Worm (Caenorhabditis elegans): ENCODE results near the gene D2062.13.
"Not testable (repeated sequence)": the region's sequence is repeated elsewhere in the genome, so short reads cannot be mapped to it uniquely, and the experiment has no call there.

D2062.13 gene

ce11 chrII:2611009-2611408 lies 1.4 kb upstream of the D2062.13 start:
- TF ChIP-seq nhr-6 (tag; optimal IDR thresholded peaks at IDR 0.05) = no peak
- no peak for TF ChIP-seq ces-1 (GFP tag; optimal IDR thresholded peaks at IDR 0.05)
- no peak for TF ChIP-seq F44E2.7 (GFP tag; IDR thresholded peaks at IDR 0.05)
- no peak for TF ChIP-seq pha-4 (GFP tag; IDR thresholded peaks at IDR 0.05)
- no peak for TF ChIP-seq pha-4 (tag; optimal IDR thresholded peaks at IDR 0.05)
- no peak for TF ChIP-seq ceh-62 (tag; optimal IDR thresholded peaks at IDR 0.05)
- TF ChIP-seq lin-13 (GFP tag; optimal IDR thresholded peaks at IDR 0.05) = no peak
- TF ChIP-seq rbr-2 (tag; optimal IDR thresholded peaks at IDR 0.05) = no peak
- no peak for TF ChIP-seq nhr-77 (tag; optimal IDR thresholded peaks at IDR 0.05)
- TF ChIP-seq ceh-32 (tag; optimal IDR thresholded peaks at IDR 0.05; ENCODE audit: poor library complexity) = no peak
- TF ChIP-seq ZK546.5 (tag; optimal IDR thresholded peaks at IDR 0.05) = no peak
- no peak for TF ChIP-seq egl-43 (GFP tag; IDR thresholded peaks at IDR 0.05)

- TF ChIP-seq lin-13 (GFP tag; optimal IDR thresholded peaks at IDR 0.05); nhr-11 (tag; optimal IDR thresholded peaks at IDR 0.05); lin-39 (tag; optimal IDR thresholded peaks at IDR 0.05): not testable (repeated sequence)
Measured at ce11 chrII:2616634-2617033, 4.3 kb downstream of the D2062.13 start, which contains the start of gene msrp-5. Gene msrp-5 (plus strand): TSS chrII:2616934.

- TF ChIP-seq aha-1 (tag) = peak; percentile 25
- peak in 1 of 2 experiments; percentile 28 for TF ChIP-seq unc-62 (GFP tag; optimal IDR thresholded peaks at IDR 0.05 in 1 of 2)
- not testable (repeated sequence) for TF ChIP-seq unc-62 (tag; optimal IDR thresholded peaks at IDR 0.05)
Measured at ce11 chrII:2619148-2619547, 6.8 kb downstream of the D2062.13 start, which contains the start of gene msrp-6. Gene msrp-6 (plus strand): TSS chrII:2619448.

ce11 chrII:2622480-2622879 lies 10.1 kb downstream of the D2062.13 start, which contains the start of gene D2062.5:
Gene D2062.5 (plus strand): TSS chrII:2622780.
- no peak for TF ChIP-seq hlh-11 (tag; optimal IDR thresholded peaks at IDR 0.05)
- no peak for TF ChIP-seq egl-27 (tag; optimal IDR thresholded peaks at IDR 0.05)
- TF ChIP-seq mes-2 (tag; optimal IDR thresholded peaks at IDR 0.05; ENCODE audit: poor library complexity, severe bottlenecking) = no peak
- no peak for TF ChIP-seq nhr-48 (tag; optimal IDR thresholded peaks at IDR 0.05)
- no peak for TF ChIP-seq saeg-2 (GFP tag; IDR thresholded peaks at IDR 0.05)
- TF ChIP-seq T26A8.4 (GFP tag; IDR thresholded peaks at IDR 0.05) = no peak
- no peak for TF ChIP-seq unc-62 (GFP tag; optimal IDR thresholded peaks at IDR 0.05 in 1 of 2)
- TF ChIP-seq unc-62 (tag; optimal IDR thresholded peaks at IDR 0.05) = no peak
- no peak for TF ChIP-seq zip-2 (tag; optimal IDR thresholded peaks at IDR 0.05)
- TF ChIP-seq lin-38 (GFP tag; IDR thresholded peaks at IDR 0.05) = no peak
- no peak for TF ChIP-seq nhr-42 (GFP tag; IDR thresholded peaks at IDR 0.05)
- TF ChIP-seq F10B5.3 (tag; optimal IDR thresholded peaks at IDR 0.05) = no peak
- no peak for TF ChIP-seq Y105C5A.15 (GFP tag; IDR thresholded peaks at IDR 0.05)
- TF ChIP-seq nhr-111 (GFP tag; optimal IDR thresholded peaks at IDR 0.05) = no peak
- TF ChIP-seq daf-8 (GFP tag; IDR thresholded peaks at IDR 0.05) = no peak

- TF ChIP-seq ceh-28 (tag; optimal IDR thresholded peaks at IDR 0.05) = peak; percentile 61
Measured at ce11 chrII:2622936-2623452, 10.6 kb downstream of the D2062.13 start, which contains the start of gene D2062.4. Gene D2062.4 (plus strand): TSS chrII:2623402.

- TF ChIP-seq lin-1 (GFP tag; IDR thresholded peaks at IDR 0.05) (no peak), unc-130 (GFP tag; optimal IDR thresholded peaks at IDR 0.05) (no peak), mdt-29 (GFP tag; IDR thresholded peaks at IDR 0.05) (no peak), hmg-1.1 (GFP tag; IDR thresholded peaks at IDR 0.05) (no peak), duxl-1 (tag; optimal IDR thresholded peaks at IDR 0.05; ENCODE audit: poor library complexity) (no peak), Y5F2A.4 (GFP tag; optimal IDR thresholded peaks at IDR 0.05) (no peak), rbr-2 (tag; optimal IDR thresholded peaks at IDR 0.05) (no peak), nhr-42 (GFP tag; IDR thresholded peaks at IDR 0.05) (no peak), snpc-1.2 (GFP tag; IDR thresholded peaks at IDR 0.05) (no peak), Y48G9A.11 (GFP tag; IDR thresholded peaks at IDR 0.05) (no peak), egl-43 (GFP tag; IDR thresholded peaks at IDR 0.05) (no peak), T26A8.4 (GFP tag; IDR thresholded peaks at IDR 0.05) (no peak), lin-29 (GFP tag; IDR thresholded peaks at IDR 0.05) (no peak), lin-15B (tag; optimal IDR thresholded peaks at IDR 0.05) (no peak)
Measured at ce11 chrII:2624792-2625191, 12.4 kb downstream of the D2062.13 start, which contains the start of gene lgc-28. Gene lgc-28 (plus strand): TSS chrII:2625092.
